Fruit fly (Drosophila melanogaster) whole organism, embryonic: Measurements from ENCODE around the gene CG17364.

ENCODE experiments used
- CG10274 ChIP-seq: fragments of 200-800 bp; sonication (Bioruptor generic); optimal IDR thresholded peaks from 3 replicates; lab custom pipeline; 2017; ENCODE audit warnings: missing biosample characterization, mild to moderate bottlenecking, missing genetic modification characterization
- CG10366 ChIP-seq: fragments of 200-800 bp; sonication (Bioruptor generic); IDR thresholded peaks from 2 replicates; pipeline ENCODE4 v1.3.6; 2022; ENCODE audit warnings: missing biosample characterization, missing genetic modification characterization
- CG11093 ChIP-seq: fragments of 200-800 bp; sonication (Bioruptor generic); IDR thresholded peaks from 3 replicates; pipeline ENCODE4 v1.3.6; 2022; ENCODE audit warnings: missing biosample characterization, missing genetic modification characterization
- CG12391 ChIP-seq: fragments of 200-800 bp; sonication (Bioruptor generic); optimal IDR thresholded peaks from 3 replicates; lab custom pipeline; 2018; ENCODE audit warnings: missing biosample characterization, mild to moderate bottlenecking, missing genetic modification characterization, moderate library complexity
- CG12769 ChIP-seq: fragments of 200-800 bp; sonication (Bioruptor generic); optimal IDR thresholded peaks from 2 replicates; lab custom pipeline; 2019; ENCODE audit warnings: missing biosample characterization, mild to moderate bottlenecking, missing genetic modification characterization, moderate library complexity
- CG14667 ChIP-seq: fragments of 200-800 bp; sonication (Bioruptor generic); IDR thresholded peaks from 2 replicates; pipeline ENCODE4 v1.3.6; 2022; ENCODE audit warnings: missing biosample characterization, missing genetic modification characterization
- CG2129 ChIP-seq: fragments of 200-800 bp; sonication (Bioruptor generic); IDR thresholded peaks from 2 replicates; pipeline ENCODE4 v1.3.6; 2022; ENCODE audit warnings: missing biosample characterization, missing genetic modification characterization; ENCODE audit not compliant: partially characterized antibody
- CG2678 ChIP-seq: fragments of 200-800 bp; sonication (Bioruptor generic); optimal IDR thresholded peaks from 3 replicates; lab custom pipeline; 2019; ENCODE audit warnings: missing biosample characterization, mild to moderate bottlenecking, missing genetic modification characterization, moderate library complexity
- CG2712 ChIP-seq: fragments of 200-800 bp; optimal IDR thresholded peaks from 3 replicates; lab custom pipeline; 2019; ENCODE audit warnings: missing biosample characterization, mild to moderate bottlenecking, missing genetic modification characterization, moderate library complexity
- CG3065 ChIP-seq: fragments of 200-800 bp; sonication (Bioruptor generic); optimal IDR thresholded peaks from 2 replicates; lab custom pipeline; 2016; ENCODE audit warnings: missing biosample characterization, missing genetic modification characterization
- CG33557 ChIP-seq: fragments of 200-800 bp; sonication (Bioruptor generic); optimal IDR thresholded peaks from 2 replicates; lab custom pipeline; 2019; ENCODE audit warnings: missing biosample characterization, mild to moderate bottlenecking, missing genetic modification characterization, moderate library complexity
- CG4707 ChIP-seq: fragments of 200-800 bp; sonication (Bioruptor generic); optimal IDR thresholded peaks from 2 replicates; lab custom pipeline; 2018; ENCODE audit warnings: missing biosample characterization, mild to moderate bottlenecking, missing genetic modification characterization, moderate library complexity
- CG6654 ChIP-seq: fragments of 200-800 bp; sonication (Bioruptor generic); optimal IDR thresholded peaks from 2 replicates; lab custom pipeline; 2017; ENCODE audit warnings: missing biosample characterization, mild to moderate bottlenecking, missing genetic modification characterization
- CG6813 ChIP-seq: fragments of 200-800 bp; sonication (Bioruptor generic); optimal IDR thresholded peaks from 2 replicates; lab custom pipeline; 2017; ENCODE audit warnings: missing biosample characterization, missing genetic modification characterization, mild to moderate bottlenecking, moderate library complexity, missing genetic modification reagents
- CG8924 ChIP-seq: fragments of 200-800 bp; optimal IDR thresholded peaks from 3 replicates; lab custom pipeline; 2019; ENCODE audit warnings: missing biosample characterization, mild to moderate bottlenecking, missing genetic modification characterization, moderate library complexity
- CG9215 ChIP-seq: fragments of 200-800 bp; sonication (Bioruptor generic); IDR thresholded peaks from 2 replicates; pipeline ENCODE4 v1.3.6; 2022; ENCODE audit warnings: missing biosample characterization, missing genetic modification characterization
- CG9727 ChIP-seq: fragments of 200-800 bp; sonication (Bioruptor generic); optimal IDR thresholded peaks from 3 replicates; lab custom pipeline; 2017; ENCODE audit warnings: missing biosample characterization, mild to moderate bottlenecking, missing genetic modification characterization
- D19B ChIP-seq: fragments of 200-800 bp; sonication (Bioruptor generic); optimal IDR thresholded peaks from 2 replicates; lab custom pipeline; 2017; ENCODE audit warnings: missing biosample characterization, mild to moderate bottlenecking, missing genetic modification characterization
- Dad ChIP-seq: fragments of 200-800 bp; sonication (Bioruptor generic); optimal IDR thresholded peaks from 3 replicates; lab custom pipeline; 2016; ENCODE audit warnings: missing biosample characterization, missing genetic modification characterization
- Dll ChIP-seq: fragments of 200-800 bp; sonication (Bioruptor generic); IDR thresholded peaks from 4 replicates; pipeline ENCODE4 v1.3.6; 2022; ENCODE audit warnings: missing biosample characterization, missing genetic modification characterization; ENCODE audit not compliant: partially characterized antibody
- GATAe ChIP-seq: fragments of 200-800 bp; sonication (Bioruptor generic); conservative IDR thresholded peaks from 2 replicates; pipeline ENCODE4 v1.3.6; 2022; ENCODE audit warnings: missing biosample characterization, missing genetic modification characterization
- H15 ChIP-seq: fragments of 200-800 bp; sonication (Bioruptor generic); IDR thresholded peaks from 3 replicates; pipeline ENCODE4 v1.3.6; 2022; ENCODE audit warnings: missing biosample characterization, missing genetic modification characterization
- Hey ChIP-seq: fragments of 200-800 bp; sonication (Bioruptor generic); optimal IDR thresholded peaks from 3 replicates; lab custom pipeline; 2018; ENCODE audit warnings: missing biosample characterization, mild to moderate bottlenecking, missing genetic modification characterization
- Hr3 ChIP-seq: fragments of 200-800 bp; sonication (Bioruptor generic); optimal IDR thresholded peaks from 3 replicates; lab custom pipeline; 2016; ENCODE audit warnings: missing biosample characterization, missing genetic modification characterization
- Hr39 ChIP-seq: fragments of >200 bp; optimal IDR thresholded peaks from 2 replicates; lab custom pipeline; 2017
- Jarid2 ChIP-seq: fragments of 200-800 bp; sonication (Bioruptor generic); optimal IDR thresholded peaks from 3 replicates; lab custom pipeline; 2017; ENCODE audit warnings: mild to moderate bottlenecking, missing biosample characterization, missing genetic modification reagents, missing genetic modification characterization
- Kr ChIP-seq: fragments of 200-800 bp; sonication (Bioruptor generic); optimal IDR thresholded peaks from 2 replicates; lab custom pipeline; 2017; ENCODE audit warnings: missing biosample characterization, mild to moderate bottlenecking, missing genetic modification characterization
- Rx ChIP-seq: fragments of 200-800 bp; sonication (Bioruptor generic); IDR thresholded peaks from 2 replicates; pipeline ENCODE4 v1.3.6; 2022; ENCODE audit warnings: missing biosample characterization, missing genetic modification characterization
- Scr ChIP-seq: fragments of 200-800 bp; sonication (Bioruptor generic); IDR thresholded peaks from 2 replicates; pipeline ENCODE4 v1.3.6; 2022; ENCODE audit warnings: missing biosample characterization, missing genetic modification characterization; ENCODE audit not compliant: partially characterized antibody
- Sin3A ChIP-seq: fragments of >200 bp; optimal IDR thresholded peaks from 2 replicates; lab custom pipeline; 2018
- Sox102F ChIP-seq: fragments of 200-800 bp; sonication (Bioruptor generic); optimal IDR thresholded peaks from 2 replicates; lab custom pipeline; 2018; ENCODE audit warnings: missing biosample characterization, mild to moderate bottlenecking, missing genetic modification characterization, moderate library complexity
- Spps ChIP-seq: fragments of 200-800 bp; sonication (Bioruptor generic); optimal IDR thresholded peaks from 2 replicates; lab custom pipeline; 2018; ENCODE audit warnings: missing biosample characterization, mild to moderate bottlenecking, missing genetic modification characterization
- YL-1 ChIP-seq: fragments of 200-800 bp; sonication (Bioruptor generic); optimal IDR thresholded peaks from 3 replicates; lab custom pipeline; 2017; ENCODE audit warnings: missing biosample characterization, mild to moderate bottlenecking, missing genetic modification characterization
- ab ChIP-seq: fragments of 200-800 bp; sonication (Bioruptor generic); optimal IDR thresholded peaks from 2 replicates; lab custom pipeline; 2016; ENCODE audit warnings: missing biosample characterization, missing genetic modification characterization
- bigmax ChIP-seq: fragments of 200-800 bp; sonication (Bioruptor generic); optimal IDR thresholded peaks from 2 replicates; lab custom pipeline; 2018; ENCODE audit warnings: missing biosample characterization, mild to moderate bottlenecking, missing genetic modification characterization
- br ChIP-seq: fragments of >200 bp; optimal IDR thresholded peaks from 2 replicates; lab custom pipeline; 2017
- chn ChIP-seq: fragments of 200-800 bp; sonication (Bioruptor generic); optimal IDR thresholded peaks from 2 replicates; lab custom pipeline; 2016; ENCODE audit warnings: missing biosample characterization, missing genetic modification characterization
- dan ChIP-seq: fragments of 200-800 bp; sonication (Bioruptor generic); IDR thresholded peaks from 2 replicates; pipeline ENCODE4 v1.3.6; 2022; ENCODE audit warnings: missing biosample characterization, missing genetic modification characterization
- dm ChIP-seq: fragments of 200-800 bp; sonication (Bioruptor generic); optimal IDR thresholded peaks from 3 replicates; lab custom pipeline; 2016; ENCODE audit warnings: missing biosample characterization, missing genetic modification characterization
- dmrt11E ChIP-seq: fragments of 200-800 bp; sonication (Bioruptor generic); optimal IDR thresholded peaks from 3 replicates; lab custom pipeline; 2018; ENCODE audit warnings: missing biosample characterization, mild to moderate bottlenecking, missing genetic modification characterization, moderate library complexity
- dmrt99B ChIP-seq: fragments of 200-800 bp; sonication (Bioruptor generic); optimal IDR thresholded peaks from 2 replicates; lab custom pipeline; 2018; ENCODE audit warnings: missing biosample characterization, mild to moderate bottlenecking, missing genetic modification characterization, moderate library complexity
- kni ChIP-seq: fragments of 200-800 bp; sonication (Bioruptor generic); optimal IDR thresholded peaks from 3 replicates; lab custom pipeline; 2017; ENCODE audit warnings: mild to moderate bottlenecking, missing biosample characterization, missing genetic modification reagents, missing genetic modification characterization
- onecut ChIP-seq: fragments of 200-800 bp; sonication (Bioruptor generic); IDR thresholded peaks from 2 replicates; pipeline ENCODE4 v1.3.6; 2022; ENCODE audit warnings: missing biosample characterization, missing genetic modification characterization
- p53 ChIP-seq: fragments of 200-800 bp; sonication (Bioruptor generic); optimal IDR thresholded peaks from 2 replicates; lab custom pipeline; 2016; ENCODE audit warnings: missing biosample characterization, missing genetic modification characterization
- pan ChIP-seq, 4 experiments: fragments of >200 bp in 3 of 4; fragments of 200-800 bp in 1 of 4; sonication (Bioruptor generic) in 1 of 4; optimal IDR thresholded peaks in 3 of 4; IDR thresholded peaks in 1 of 4; 2 replicates each; pipeline versions ENCODE4 v1.3.6 to Lab custom; 2017 to 2022; ENCODE audit warnings: missing biosample characterization in 2 of 4, missing genetic modification characterization in 2 of 4, mixed read lengths in 1 of 4
- peb ChIP-seq: fragments of 200-800 bp; sonication (Bioruptor generic); IDR thresholded peaks from 2 replicates; pipeline ENCODE4 v1.3.6; 2022; ENCODE audit warnings: missing biosample characterization, missing genetic modification characterization
- seq ChIP-seq: fragments of 200-800 bp; sonication (Bioruptor generic); IDR thresholded peaks from 2 replicates; pipeline ENCODE4 v1.3.6; 2022; ENCODE audit warnings: missing biosample characterization, missing genetic modification characterization
- shn ChIP-seq: fragments of 200-800 bp; sonication (Bioruptor generic); optimal IDR thresholded peaks from 3 replicates; lab custom pipeline; 2016; ENCODE audit warnings: missing biosample characterization, missing genetic modification characterization
- slbo ChIP-seq: fragments of 200-800 bp; sonication (Bioruptor generic); IDR thresholded peaks from 2 replicates; pipeline ENCODE4 v1.3.6; 2022; ENCODE audit warnings: missing biosample characterization, missing genetic modification characterization
- z ChIP-seq: fragments of 200-800 bp; sonication (Bioruptor generic); IDR thresholded peaks from 3 replicates; pipeline ENCODE4 v1.3.6; 2022; ENCODE audit warnings: missing biosample characterization, missing genetic modification characterization

The CG17364 gene

dm6 chr3L:14001658-14002523 lies 8.7 kb upstream of the CG17364 start, which contains the start of the genes Nprl3 and upSET (continued):
- no peak for TF ChIP-seq CG33557 (GFP tag; lab: Kevin White, UChicago)
- TF ChIP-seq dmrt11E (tag; lab: Kevin White, UChicago) = no peak
- TF ChIP-seq CG11093 = no peak
- no peak for TF ChIP-seq kni
- TF ChIP-seq CG10366 (GFP tag; lab: Robert Waterston, UW) = no peak
- no peak for TF ChIP-seq Rx
- TF ChIP-seq Hey (tag; lab: Kevin White, UChicago) = no peak
- no peak for TF ChIP-seq CG3065 (GFP tag; lab: Kevin White, UChicago)
- peak; percentile 33 for TF ChIP-seq Jarid2 (GFP tag; lab: Kevin White, UChicago)
- no peak for TF ChIP-seq Sox102F
- TF ChIP-seq CG6654 = no peak
- no peak for TF ChIP-seq CG9215 (GFP tag; lab: Robert Waterston, UW)
- no peak for TF ChIP-seq chn (GFP tag; lab: Kevin White, UChicago)
- TF ChIP-seq p53 (GFP tag; lab: Kevin White, UChicago) = no peak
- no peak for TF ChIP-seq Hr39 (lab: Kevin White, UChicago)
- no peak for TF ChIP-seq Spps (tag; lab: Kevin White, UChicago)
- no peak for TF ChIP-seq Kr (GFP tag; lab: Kevin White, UChicago)
- no peak for TF ChIP-seq seq (GFP tag; lab: Robert Waterston, UW)
- peak; percentile 14 for TF ChIP-seq CG2678 (tag; lab: Kevin White, UChicago)
- TF ChIP-seq GATAe (GFP tag; lab: Robert Waterston, UW) = no peak
- TF ChIP-seq pan (optimal IDR thresholded peaks at IDR 0.05; lab: Kevin White, UChicago) = no peak
- TF ChIP-seq pan (GFP tag; optimal IDR thresholded peaks at IDR 0.05 in 1 of 2, IDR thresholded peaks at IDR 0.05 in 1 of 2) = no peak
- peak; percentile 52 for TF ChIP-seq Sin3A (lab: Kevin White, UChicago)
- TF ChIP-seq CG8924 (tag; lab: Kevin White, UChicago) = no peak
- TF ChIP-seq H15 (GFP tag; lab: Robert Waterston, UW) = no peak
- peak; percentile 52 for TF ChIP-seq CG2712 (tag; lab: Kevin White, UChicago)
- TF ChIP-seq dan = no peak
- peak; percentile 73 for TF ChIP-seq CG2129 (GFP tag; lab: Robert Waterston, UW)
- no peak for TF ChIP-seq bigmax (GFP tag; lab: Kevin White, UChicago)
- TF ChIP-seq Scr = peak; percentile 87
- TF ChIP-seq br (lab: Kevin White, UChicago) = no peak
- TF ChIP-seq YL-1 (GFP tag; lab: Kevin White, UChicago) = peak; percentile 81
- TF ChIP-seq dmrt99B (tag; lab: Kevin White, UChicago) = no peak
- no peak for TF ChIP-seq ab (GFP tag; lab: Kevin White, UChicago)
- peak; percentile 90 for TF ChIP-seq Dll (GFP tag; lab: Robert Waterston, UW)
- TF ChIP-seq shn (GFP tag; lab: Kevin White, UChicago) = no peak
- no peak for TF ChIP-seq CG6813 (GFP tag; lab: Kevin White, UChicago)
- peak; percentile 7 for TF ChIP-seq CG9727
- peak; percentile 52 for TF ChIP-seq dm (GFP tag; lab: Kevin White, UChicago)
- TF ChIP-seq CG14667 = no peak
- peak; percentile 78 for TF ChIP-seq onecut (GFP tag; lab: Robert Waterston, UW)
- TF ChIP-seq CG4707 (GFP tag; lab: Kevin White, UChicago) = no peak
- no peak for TF ChIP-seq D19B (GFP tag; lab: Kevin White, UChicago)
- no peak for TF ChIP-seq z (GFP tag; lab: Robert Waterston, UW)
- TF ChIP-seq CG12391 (tag; lab: Kevin White, UChicago) = peak; percentile 27
- TF ChIP-seq Dad (GFP tag; lab: Kevin White, UChicago) = no peak
- TF ChIP-seq CG10274 = no peak
- no peak for TF ChIP-seq CG12769
- TF ChIP-seq peb = no peak
- no peak for TF ChIP-seq Hr3
- TF ChIP-seq slbo (GFP tag; lab: Robert Waterston, UW) = no peak
